Worm (Caenorhabditis elegans) whole organism, mixed stage, embryonic: ENCODE measurements around the gene pno-1.
A peak's percentile ranks its signal among the peaks of the same experiment; 100 is the strongest.

Experiments
- M03D4.4 ChIP-seq: sonication (generic microtip); optimal IDR thresholded peaks from 2 replicates; lab custom pipeline; 2017; ENCODE audit warnings: mild to moderate bottlenecking, missing genetic modification characterization, missing compliant biosample characterization
- bed-3 ChIP-seq: fragments of 200-800 bp; sonication (Bioruptor generic); optimal IDR thresholded peaks from 3 replicates; lab custom pipeline; 2018; ENCODE audit warnings: mild to moderate bottlenecking, missing genetic modification characterization, moderate library complexity, missing compliant biosample characterization
- blmp-1 ChIP-seq: fragments of 150-350 bp; optimal IDR thresholded peaks from 2 replicates; lab custom pipeline; 2014; ENCODE audit warnings: missing biosample characterization, missing genetic modification characterization
- ceh-39 ChIP-seq: fragments of 150-350 bp; optimal IDR thresholded peaks from 2 replicates; lab custom pipeline; 2014; ENCODE audit warnings: missing biosample characterization, missing genetic modification characterization
- ceh-43 ChIP-seq: fragments of 200-800 bp; sonication (Bioruptor generic); optimal IDR thresholded peaks from 2 replicates; lab custom pipeline; 2018; ENCODE audit warnings: mild to moderate bottlenecking, missing genetic modification characterization, moderate library complexity, missing compliant biosample characterization
- ceh-83 ChIP-seq: fragments of 200-800 bp; sonication (Bioruptor generic); optimal IDR thresholded peaks from 2 replicates; lab custom pipeline; 2018; ENCODE audit warnings: mild to moderate bottlenecking, missing genetic modification characterization, missing compliant biosample characterization
- ces-1 ChIP-seq: fragments of 150-350 bp; optimal IDR thresholded peaks from 2 replicates; lab custom pipeline; 2014; ENCODE audit warnings: missing biosample characterization, missing genetic modification reagents, missing genetic modification characterization
- drap-1 ChIP-seq: fragments of 200-800 bp; sonication (Bioruptor generic); optimal IDR thresholded peaks from 3 replicates; lab custom pipeline; 2018; ENCODE audit warnings: mild to moderate bottlenecking, missing genetic modification characterization, missing compliant biosample characterization
- elt-1 ChIP-seq: sonication (generic microtip); optimal IDR thresholded peaks from 2 replicates; lab custom pipeline; 2017; ENCODE audit warnings: missing genetic modification characterization, mild to moderate bottlenecking, missing compliant biosample characterization, antibody characterized with exemption, moderate library complexity, borderline replicate concordance; ENCODE audit not compliant: insufficient read depth
- flh-1 ChIP-seq: fragments of 200-800 bp; sonication (Bioruptor generic); optimal IDR thresholded peaks from 2 replicates; lab custom pipeline; 2018; ENCODE audit warnings: mild to moderate bottlenecking, missing genetic modification characterization, moderate library complexity, missing compliant biosample characterization
- ham-2 ChIP-seq: fragments of 200-800 bp; sonication (Bioruptor generic); optimal IDR thresholded peaks from 2 replicates; lab custom pipeline; 2018; ENCODE audit warnings: mild to moderate bottlenecking, missing genetic modification characterization, missing compliant biosample characterization
- hlh-1 ChIP-seq: fragments of 150-350 bp; optimal IDR thresholded peaks from 2 replicates; lab custom pipeline; 2014; ENCODE audit warnings: missing biosample characterization, missing genetic modification reagents, missing genetic modification characterization
- lin-13 ChIP-seq: fragments of 150-350 bp; optimal IDR thresholded peaks from 2 replicates; lab custom pipeline; 2014; ENCODE audit warnings: missing biosample characterization, missing genetic modification characterization
- lin-32 ChIP-seq: fragments of 200-800 bp; sonication (Bioruptor generic); optimal IDR thresholded peaks from 2 replicates; lab custom pipeline; 2018; ENCODE audit warnings: mild to moderate bottlenecking, missing genetic modification characterization, missing compliant biosample characterization
- lsy-2 ChIP-seq: fragments of 150-350 bp; optimal IDR thresholded peaks from 2 replicates; lab custom pipeline; 2014; ENCODE audit warnings: missing biosample characterization, missing genetic modification characterization
- mep-1 ChIP-seq: fragments of 150-350 bp; optimal IDR thresholded peaks from 2 replicates; lab custom pipeline; 2017; ENCODE audit warnings: missing biosample characterization, missing genetic modification reagents, missing genetic modification characterization, inconsistent platforms
- nhr-12 ChIP-seq: fragments of 150-350 bp; optimal IDR thresholded peaks from 2 replicates; lab custom pipeline; 2014; ENCODE audit warnings: missing biosample characterization, missing genetic modification characterization
- nhr-2 ChIP-seq: fragments of 150-350 bp; optimal IDR thresholded peaks from 2 replicates; lab custom pipeline; 2014; ENCODE audit warnings: missing biosample characterization, missing genetic modification characterization
- nhr-237 ChIP-seq: fragments of 150-350 bp; optimal IDR thresholded peaks from 2 replicates; lab custom pipeline; 2014; ENCODE audit warnings: missing biosample characterization, missing genetic modification characterization
- nhr-28 ChIP-seq: fragments of 150-350 bp; optimal IDR thresholded peaks from 2 replicates; lab custom pipeline; 2014; ENCODE audit warnings: missing biosample characterization, missing genetic modification characterization
- pha-4 ChIP-seq: fragments of 150-350 bp; optimal IDR thresholded peaks from 2 replicates; lab custom pipeline; 2018; ENCODE audit warnings: missing biosample characterization, missing genetic modification reagents, missing genetic modification characterization
- sem-2 ChIP-seq: fragments of 200-800 bp; sonication (Bioruptor generic); optimal IDR thresholded peaks from 2 replicates; lab custom pipeline; 2018; ENCODE audit warnings: mild to moderate bottlenecking, missing genetic modification characterization, missing compliant biosample characterization
- snpc-4 ChIP-seq: fragments of 150-350 bp; optimal IDR thresholded peaks from 2 replicates; lab custom pipeline; 2014; ENCODE audit warnings: missing biosample characterization, missing genetic modification characterization
- sptf-1 ChIP-seq: sonication (generic microtip); optimal IDR thresholded peaks from 2 replicates; lab custom pipeline; 2017; ENCODE audit warnings: mild to moderate bottlenecking, missing genetic modification characterization, moderate library complexity, missing compliant biosample characterization
- tbx-8 ChIP-seq: fragments of 200-800 bp; sonication (Bioruptor generic); optimal IDR thresholded peaks from 2 replicates; lab custom pipeline; 2018; ENCODE audit warnings: mild to moderate bottlenecking, missing genetic modification characterization, moderate library complexity, missing compliant biosample characterization
- unc-120 ChIP-seq: sonication (generic microtip); optimal IDR thresholded peaks from 2 replicates; lab custom pipeline; 2017; ENCODE audit warnings: missing genetic modification characterization, missing compliant biosample characterization; ENCODE audit not compliant: poor library complexity, severe bottlenecking
- unc-39 ChIP-seq: fragments of 150-350 bp; optimal IDR thresholded peaks from 2 replicates; lab custom pipeline; 2014; ENCODE audit warnings: missing biosample characterization, missing genetic modification characterization
- unc-62 ChIP-seq: fragments of 150-350 bp; optimal IDR thresholded peaks from 2 replicates; lab custom pipeline; 2014; ENCODE audit warnings: missing biosample characterization, missing genetic modification reagents, missing genetic modification characterization
- zip-8 ChIP-seq: fragments of 150-350 bp; optimal IDR thresholded peaks from 2 replicates; lab custom pipeline; 2014; ENCODE audit warnings: missing biosample characterization, missing genetic modification characterization
- ztf-11 ChIP-seq: fragments of 150-350 bp; optimal IDR thresholded peaks from 2 replicates; lab custom pipeline; 2014; ENCODE audit warnings: missing biosample characterization, missing genetic modification characterization

pno-1 gene

DNA sequence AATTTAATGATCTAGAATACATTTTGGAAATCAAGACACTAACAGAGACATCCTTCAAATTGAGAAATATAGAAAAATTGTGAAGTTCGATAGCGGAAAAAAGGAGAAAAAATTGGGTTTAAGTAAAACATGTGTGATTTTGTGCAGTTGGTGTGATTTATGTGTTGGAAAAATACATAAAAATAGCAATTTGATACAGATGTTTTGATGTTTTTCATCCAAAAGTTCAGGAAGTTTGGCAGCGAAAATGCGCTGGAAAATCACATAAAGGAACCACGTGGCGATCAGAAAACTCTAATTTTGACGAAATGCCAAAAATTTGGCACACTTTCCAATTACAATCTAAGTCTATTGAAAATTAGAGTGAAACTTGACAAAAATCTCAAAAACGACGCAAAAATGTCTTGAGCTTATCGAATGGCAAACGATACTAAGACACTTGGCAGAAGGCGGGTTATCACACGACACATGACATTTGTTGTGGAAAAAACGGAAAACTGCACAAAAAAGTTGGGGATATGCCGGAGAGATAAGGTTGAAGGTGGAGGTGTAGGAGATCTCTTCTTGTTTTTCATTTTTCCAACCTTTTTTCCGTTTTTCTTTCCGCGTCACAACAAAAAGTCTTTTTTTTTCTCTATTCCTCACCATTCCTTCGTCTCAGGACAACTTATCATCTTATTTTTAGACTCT, 31.4 kb upstream of the pno-1 start, which contains the start of gene ZK1321.4:
Gene ZK1321.4 (minus strand): TSS at position 51 of the 690 bp plus-strand sequence.
- TF ChIP-seq bed-3 (no peak), hlh-1 (tag; lab: Kevin White, UChicago) (peak; percentile 19)
- TF ChIP-seq, all 35 proteins: peak for 1

DNA sequence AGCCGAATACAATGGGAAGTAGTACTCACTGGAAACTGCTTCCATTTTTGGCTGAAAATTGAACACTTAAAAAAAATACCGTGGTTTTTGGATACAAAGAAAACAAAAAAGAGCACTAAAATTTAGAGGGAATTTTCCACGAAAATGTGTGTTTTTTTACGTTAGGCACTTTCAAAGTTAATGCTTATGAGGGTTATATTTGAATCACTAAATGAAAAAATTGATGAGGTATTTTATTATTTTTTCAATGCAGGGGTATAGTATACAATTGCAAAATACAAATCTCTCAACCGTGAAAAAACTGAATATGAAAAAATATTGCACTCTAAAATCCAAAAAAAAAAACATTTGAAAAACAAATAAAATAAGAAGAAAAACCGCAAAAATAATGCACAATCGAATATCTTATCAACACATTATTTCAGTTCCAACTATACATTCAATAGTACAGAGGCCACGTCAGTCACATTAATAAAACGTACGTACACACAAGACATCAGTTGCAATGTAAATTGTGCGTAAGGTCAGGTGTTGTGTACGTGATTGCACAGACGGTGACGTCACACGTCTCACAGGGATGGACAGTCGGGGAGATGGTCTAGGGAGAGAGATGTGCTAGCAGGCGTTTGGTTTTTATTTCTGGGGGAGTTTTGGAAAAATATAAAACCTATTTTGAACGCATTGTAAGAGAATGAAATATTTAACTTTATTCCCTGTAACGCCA, 27.3 kb upstream of the pno-1 start, which contains the start of gene aqp-10:
Gene aqp-10 (minus strand): TSS at position 51 of the 724 bp plus-strand sequence.
- TF ChIP-seq bed-3 (no peak), pha-4 (tag; lab: Kevin White, UChicago) (peak; percentile 32), lsy-2 (tag; lab: Kevin White, UChicago) (peak; percentile 20)

DNA sequence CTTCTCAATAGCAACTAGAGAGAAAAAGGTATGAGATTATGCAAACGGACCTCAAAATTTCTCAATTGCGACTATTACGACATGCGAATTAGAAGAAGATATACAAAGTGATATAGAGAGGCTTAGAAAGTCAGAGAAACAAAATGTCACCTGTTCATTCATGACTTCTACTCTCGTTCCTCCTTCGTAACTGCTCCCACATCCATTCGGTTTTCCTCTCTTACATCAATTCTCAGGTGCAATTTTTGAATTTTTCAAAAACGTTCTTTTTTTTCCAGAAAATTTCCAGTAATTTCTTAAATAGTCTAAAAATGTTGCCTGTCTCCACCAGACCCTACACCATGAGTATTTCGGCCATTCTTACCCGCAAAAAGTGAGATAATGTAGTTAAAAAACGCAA, 22.0 kb upstream of the pno-1 start:
- TF ChIP-seq hlh-1 (tag; lab: Kevin White, UChicago) (peak; percentile 69), ceh-83 (GFP tag; lab: Kevin White, UChicago) (no peak), snpc-4 (tag; lab: Kevin White, UChicago) (no peak), blmp-1 (tag; lab: Kevin White, UChicago) (no peak), sem-2 (no peak), ztf-11 (tag; lab: Kevin White, UChicago) (no peak), nhr-2 (tag; lab: Kevin White, UChicago) (no peak), unc-120 (tag; lab: Kevin White, UChicago) (peak; percentile 38), elt-1 (tag; lab: Kevin White, UChicago) (no peak), unc-39 (tag; lab: Kevin White, UChicago) (no peak)

DNA sequence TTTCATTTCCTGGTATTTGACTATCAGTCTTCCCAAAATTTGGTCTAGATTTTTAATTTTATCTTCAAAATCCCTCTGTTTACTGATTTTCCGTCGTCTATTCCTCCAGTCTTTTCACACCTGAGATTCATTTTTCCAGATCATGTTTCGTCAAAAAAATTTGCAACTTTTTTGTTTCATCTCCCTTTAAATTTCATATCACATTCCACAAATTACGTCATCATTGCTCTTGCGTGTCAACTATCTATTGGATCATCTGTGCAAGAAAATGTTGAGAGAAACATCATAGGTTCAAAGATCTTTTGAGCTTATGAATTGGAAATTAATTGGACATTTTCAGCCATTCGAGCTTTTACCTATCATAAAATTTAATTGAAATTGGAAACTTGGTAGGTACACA, 16.7 kb upstream of the pno-1 start:
- no peak for TF ChIP-seq lin-13 (tag; lab: Kevin White, UChicago)
- no peak for TF ChIP-seq elt-1 (tag; lab: Kevin White, UChicago)
- TF ChIP-seq lin-32, result no peak
- TF ChIP-seq zip-8, result peak; percentile 56

DNA sequence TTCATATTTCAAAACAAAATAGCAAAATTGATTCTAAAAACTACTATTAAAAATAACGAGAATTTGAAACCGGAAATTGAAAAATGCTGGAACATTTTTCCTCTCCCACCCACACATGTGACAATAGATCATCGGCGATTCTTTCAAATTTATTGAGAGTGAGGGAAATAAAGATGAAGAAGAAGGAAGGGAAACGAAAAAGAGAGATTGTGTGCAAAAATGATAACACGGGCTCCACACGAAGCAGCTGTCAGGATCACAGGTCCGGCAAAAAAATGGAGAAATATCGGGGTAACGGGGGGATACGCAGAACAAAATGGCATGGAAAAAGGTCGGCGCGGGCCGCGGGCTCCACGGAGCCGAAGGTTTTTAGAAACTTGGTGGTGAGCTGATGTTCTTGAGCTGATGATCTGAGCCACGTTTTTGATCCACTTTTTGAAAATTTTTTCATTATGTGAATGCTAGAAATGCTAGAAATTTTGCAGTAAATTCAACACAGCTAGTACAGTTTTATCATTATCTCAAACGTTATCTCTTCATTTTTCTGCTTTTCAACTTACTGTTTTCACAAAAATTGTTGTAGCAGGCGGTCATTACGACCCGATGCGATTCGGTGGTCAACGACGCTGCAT, 15.1 kb upstream of the pno-1 start, which contains the start of gene shk-1:
Gene shk-1 (plus strand): TSS at position 582 of the 632 bp plus-strand sequence.
- TF ChIP-seq hlh-1 (tag; lab: Kevin White, UChicago) (peak; percentile 86), sem-2 (no peak), unc-120 (tag; lab: Kevin White, UChicago) (peak; percentile 55)

- no peak for TF ChIP-seq pha-4 (tag; lab: Kevin White, UChicago)
- TF ChIP-seq ceh-83 (GFP tag; lab: Kevin White, UChicago), result no peak
- peak; percentile 81 for TF ChIP-seq ces-1 (GFP tag; lab: Kevin White, UChicago)
- no peak for TF ChIP-seq nhr-237 (tag; lab: Kevin White, UChicago)
- TF ChIP-seq unc-120 (tag; lab: Kevin White, UChicago), result no peak
Measured at ce11 chrII:9755425-9755824, 12.7 kb upstream of the pno-1 start.

DNA sequence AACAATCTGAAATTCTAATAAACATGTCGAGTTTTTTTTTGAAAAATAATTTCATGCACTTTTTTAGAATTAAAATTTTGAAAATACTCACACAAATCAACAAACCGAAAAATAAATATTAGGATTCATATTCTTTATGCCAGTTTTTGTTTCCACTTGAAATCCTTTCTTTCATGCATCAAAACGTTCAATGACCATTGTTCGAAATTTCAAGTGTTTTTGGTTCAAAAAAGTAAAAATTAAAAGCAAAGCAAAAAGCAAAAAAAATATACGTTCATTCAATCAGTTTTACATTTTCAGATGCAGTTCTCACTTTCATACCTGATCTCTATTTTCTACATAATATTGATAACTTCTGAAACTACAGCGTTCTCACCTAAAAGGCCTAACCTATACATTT, 11.0 kb upstream of the pno-1 start, which contains the start of gene ZK1321.1:
Gene ZK1321.1 (plus strand): TSS at position 301 of the 400 bp plus-strand sequence.
- TF ChIP-seq nhr-12 (tag; lab: Kevin White, UChicago) (no peak), ceh-39 (no peak), nhr-2 (tag; lab: Kevin White, UChicago) (no peak), flh-1 (GFP tag; lab: Kevin White, UChicago) (no peak)

DNA sequence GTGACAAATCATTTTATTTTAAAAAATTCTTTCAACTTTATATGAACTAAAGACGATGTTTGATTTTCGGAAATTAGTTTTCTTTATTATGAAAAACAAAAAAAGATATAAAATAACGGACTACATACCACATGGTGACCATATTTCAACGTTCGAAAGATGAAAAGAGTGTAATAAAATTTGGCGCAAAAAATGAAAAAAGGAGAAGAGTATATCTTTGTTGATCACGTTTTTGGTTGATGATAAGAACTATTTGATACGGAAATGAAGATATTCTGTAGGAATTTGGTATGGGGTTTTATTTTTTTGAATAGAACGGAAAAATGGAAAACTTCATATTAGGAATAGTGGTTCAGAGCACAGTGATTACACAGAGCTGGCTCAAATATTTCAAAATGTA, 10.4 kb upstream of the pno-1 start, which contains the start of gene Y53C12B.7:
Gene Y53C12B.7 (minus strand): TSS at position 163 of the 400 bp plus-strand sequence.
- no peak for TF ChIP-seq mep-1 (tag; lab: Kevin White, UChicago)
- no peak for TF ChIP-seq nhr-12 (tag; lab: Kevin White, UChicago)
- TF ChIP-seq drap-1 (GFP tag; lab: Kevin White, UChicago), result no peak
- no peak for TF ChIP-seq nhr-28 (tag; lab: Kevin White, UChicago)
- no peak for TF ChIP-seq hlh-1 (tag; lab: Kevin White, UChicago)
- TF ChIP-seq unc-62, result no peak
- TF ChIP-seq tbx-8 (GFP tag; lab: Kevin White, UChicago), result no peak
- no peak for TF ChIP-seq ceh-43
- TF ChIP-seq M03D4.4, result no peak
- TF ChIP-seq ces-1 (GFP tag; lab: Kevin White, UChicago), result no peak
- TF ChIP-seq lin-13 (tag; lab: Kevin White, UChicago), result no peak
- TF ChIP-seq ham-2, result no peak
- TF ChIP-seq blmp-1 (tag; lab: Kevin White, UChicago), result no peak
- no peak for TF ChIP-seq snpc-4 (tag; lab: Kevin White, UChicago)
- TF ChIP-seq unc-120 (tag; lab: Kevin White, UChicago), result no peak
- TF ChIP-seq sptf-1, result no peak
- no peak for TF ChIP-seq ceh-83 (GFP tag; lab: Kevin White, UChicago)
- no peak for TF ChIP-seq unc-39 (tag; lab: Kevin White, UChicago)
- TF ChIP-seq flh-1 (GFP tag; lab: Kevin White, UChicago), result no peak
- no peak for TF ChIP-seq zip-8
